Worm (Caenorhabditis elegans): ENCODE results near the gene bgal-2.

- TF ChIP-seq ref-1 (GFP tag; conservative IDR thresholded peaks at IDR 0.05), result no peak
- TF ChIP-seq ztf-29 (GFP tag; IDR thresholded peaks at IDR 0.05), result no peak
Measured at ce11 chrX:6745515-6745914, 38.7 kb upstream of the bgal-2 start.

Data from whole organism, midembryonic.